Fruit fly (Drosophila melanogaster) whole organism, embryonic: ENCODE measurements around the gene mrva.

ENCODE experiments used
- Atf3 ChIP-seq: fragments of 200-800 bp; sonication (Bioruptor generic); optimal IDR thresholded peaks from 3 replicates; lab custom pipeline; 2016; ENCODE audit warnings: missing biosample characterization, missing genetic modification characterization
- BEAF-32 ChIP-seq: fragments of 200-800 bp; sonication (Bioruptor generic); optimal IDR thresholded peaks from 3 replicates; lab custom pipeline; 2017; ENCODE audit warnings: missing biosample characterization, missing genetic modification characterization, mild to moderate bottlenecking, moderate library complexity, missing genetic modification reagents
- Bgb ChIP-seq: fragments of 200-800 bp; sonication (Bioruptor generic); IDR thresholded peaks from 2 replicates; pipeline ENCODE4 v1.3.6; 2022; ENCODE audit warnings: missing biosample characterization, missing genetic modification characterization; ENCODE audit not compliant: partially characterized antibody
- CG11560 ChIP-seq: fragments of 200-800 bp; sonication (Bioruptor generic); IDR thresholded peaks from 3 replicates; pipeline ENCODE4 v1.3.6; 2022; ENCODE audit warnings: missing biosample characterization, missing genetic modification characterization
- CG12104 ChIP-seq: fragments of 200-800 bp; sonication (Bioruptor generic); optimal IDR thresholded peaks from 3 replicates; lab custom pipeline; 2016; ENCODE audit warnings: missing biosample characterization, missing genetic modification characterization
- CG12299 ChIP-seq: fragments of 200-800 bp; sonication (Bioruptor generic); optimal IDR thresholded peaks from 2 replicates; lab custom pipeline; 2018; ENCODE audit warnings: missing biosample characterization, mild to moderate bottlenecking, missing genetic modification characterization
- CG15514 ChIP-seq: fragments of 200-800 bp; sonication (Bioruptor generic); optimal IDR thresholded peaks from 3 replicates; lab custom pipeline; 2017; ENCODE audit warnings: missing biosample characterization, missing genetic modification characterization, mild to moderate bottlenecking, moderate library complexity, missing genetic modification reagents
- CG17186 ChIP-seq: fragments of 200-800 bp; sonication (Bioruptor generic); optimal IDR thresholded peaks from 3 replicates; lab custom pipeline; 2017; ENCODE audit warnings: missing biosample characterization, missing genetic modification reagents, missing genetic modification characterization
- CG18619 ChIP-seq: fragments of 200-800 bp; sonication (Bioruptor generic); optimal IDR thresholded peaks from 3 replicates; lab custom pipeline; 2017; ENCODE audit warnings: missing biosample characterization, mild to moderate bottlenecking, missing genetic modification characterization
- CG18764 ChIP-seq: fragments of 200-800 bp; sonication (Bioruptor generic); optimal IDR thresholded peaks from 3 replicates; lab custom pipeline; 2016; ENCODE audit warnings: missing biosample characterization, missing genetic modification characterization
- CG3065 ChIP-seq: fragments of 200-800 bp; sonication (Bioruptor generic); optimal IDR thresholded peaks from 2 replicates; lab custom pipeline; 2016; ENCODE audit warnings: missing biosample characterization, missing genetic modification characterization
- CG31365 ChIP-seq: fragments of 200-800 bp; sonication (Bioruptor generic); optimal IDR thresholded peaks from 2 replicates; lab custom pipeline; 2018; ENCODE audit warnings: missing biosample characterization, mild to moderate bottlenecking, missing genetic modification characterization
- CG3847 ChIP-seq: fragments of 200-800 bp; sonication (Bioruptor generic); IDR thresholded peaks from 2 replicates; pipeline ENCODE4 v1.3.6; 2022; ENCODE audit warnings: missing biosample characterization, missing genetic modification characterization
- CG4404 ChIP-seq: fragments of 200-800 bp; sonication (Bioruptor generic); IDR thresholded peaks from 2 replicates; pipeline ENCODE4 v1.3.6; 2022; ENCODE audit warnings: missing biosample characterization, missing genetic modification characterization
- CG6254 ChIP-seq: fragments of 200-800 bp; sonication (Bioruptor generic); optimal IDR thresholded peaks from 3 replicates; lab custom pipeline; 2017; ENCODE audit warnings: mild to moderate bottlenecking, missing biosample characterization, missing genetic modification reagents, missing genetic modification characterization
- CG8089 ChIP-seq: fragments of 200-800 bp; sonication (Bioruptor generic); optimal IDR thresholded peaks from 3 replicates; lab custom pipeline; 2016; ENCODE audit warnings: missing biosample characterization, missing genetic modification characterization
- CG8359 ChIP-seq: fragments of 200-800 bp; sonication (Bioruptor generic); optimal IDR thresholded peaks from 2 replicates; lab custom pipeline; 2017; ENCODE audit warnings: missing biosample characterization, mild to moderate bottlenecking, missing genetic modification characterization, borderline replicate concordance
- CG9876 ChIP-seq: fragments of 200-800 bp; sonication (Bioruptor generic); optimal IDR thresholded peaks from 2 replicates; lab custom pipeline; 2016; ENCODE audit warnings: missing biosample characterization, missing genetic modification characterization
- D19A ChIP-seq: fragments of 200-800 bp; optimal IDR thresholded peaks from 3 replicates; lab custom pipeline; 2019; ENCODE audit warnings: missing biosample characterization, mild to moderate bottlenecking, missing genetic modification characterization, moderate library complexity
- Deaf1 ChIP-seq: fragments of 200-800 bp; optimal IDR thresholded peaks from 3 replicates; lab custom pipeline; 2019; ENCODE audit warnings: missing biosample characterization, mild to moderate bottlenecking, missing genetic modification characterization, moderate library complexity
- Dip3 ChIP-seq: fragments of 200-800 bp; sonication (Bioruptor generic); optimal IDR thresholded peaks from 3 replicates; lab custom pipeline; 2016; ENCODE audit warnings: missing biosample characterization, missing genetic modification characterization
- Ets97D ChIP-seq: fragments of 200-800 bp; sonication (Bioruptor generic); optimal IDR thresholded peaks from 3 replicates; lab custom pipeline; 2016; ENCODE audit warnings: missing biosample characterization, missing genetic modification characterization
- HHEX ChIP-seq: fragments of 200-800 bp; sonication (Bioruptor generic); optimal IDR thresholded peaks from 3 replicates; lab custom pipeline; 2017; ENCODE audit warnings: missing biosample characterization, mild to moderate bottlenecking, missing genetic modification characterization, missing genetic modification reagents
- HLH4C ChIP-seq: fragments of 200-800 bp; sonication (Bioruptor generic); IDR thresholded peaks from 3 replicates; pipeline ENCODE4 v1.3.6; 2022; ENCODE audit warnings: missing biosample characterization, missing genetic modification characterization; ENCODE audit not compliant: partially characterized antibody
- MESR4 ChIP-seq: fragments of 200-800 bp; sonication (Bioruptor generic); optimal IDR thresholded peaks from 2 replicates; lab custom pipeline; 2018; ENCODE audit warnings: missing biosample characterization, mild to moderate bottlenecking, missing genetic modification characterization, moderate library complexity
- Ravus ChIP-seq: fragments of 200-800 bp; sonication (Bioruptor generic); IDR thresholded peaks from 2 replicates; pipeline ENCODE4 v1.3.6; 2022; ENCODE audit warnings: missing biosample characterization, missing genetic modification characterization
- Rx ChIP-seq: fragments of 200-800 bp; sonication (Bioruptor generic); IDR thresholded peaks from 2 replicates; pipeline ENCODE4 v1.3.6; 2022; ENCODE audit warnings: missing biosample characterization, missing genetic modification characterization
- Scr ChIP-seq: fragments of 200-800 bp; sonication (Bioruptor generic); IDR thresholded peaks from 2 replicates; pipeline ENCODE4 v1.3.6; 2022; ENCODE audit warnings: missing biosample characterization, missing genetic modification characterization; ENCODE audit not compliant: partially characterized antibody
- Six4 ChIP-seq: fragments of 200-800 bp; sonication (Bioruptor generic); optimal IDR thresholded peaks from 2 replicates; lab custom pipeline; 2016; ENCODE audit warnings: missing biosample characterization, missing genetic modification characterization
- Spps ChIP-seq: fragments of 200-800 bp; sonication (Bioruptor generic); optimal IDR thresholded peaks from 2 replicates; lab custom pipeline; 2018; ENCODE audit warnings: missing biosample characterization, mild to moderate bottlenecking, missing genetic modification characterization
- Sry-δ ChIP-seq: fragments of 200-800 bp; sonication (Bioruptor generic); optimal IDR thresholded peaks from 2 replicates; lab custom pipeline; 2016; ENCODE audit warnings: missing biosample characterization, missing genetic modification characterization
- aop ChIP-seq: fragments of 200-800 bp; sonication (Bioruptor generic); IDR thresholded peaks from 2 replicates; pipeline ENCODE4 v1.3.6; 2022; ENCODE audit warnings: missing biosample characterization, missing genetic modification characterization
- az2 ChIP-seq: fragments of 200-800 bp; sonication (Bioruptor generic); optimal IDR thresholded peaks from 3 replicates; lab custom pipeline; 2016; ENCODE audit warnings: missing biosample characterization, missing genetic modification characterization
- bab2 ChIP-seq: fragments of 200-800 bp; sonication (Bioruptor generic); optimal IDR thresholded peaks from 2 replicates; lab custom pipeline; 2016; ENCODE audit warnings: missing biosample characterization, missing genetic modification characterization
- bowl ChIP-seq: fragments of 200-800 bp; sonication (Bioruptor generic); IDR thresholded peaks from 2 replicates; pipeline ENCODE4 v1.3.6; 2022; ENCODE audit warnings: missing biosample characterization, missing genetic modification characterization
- cad ChIP-seq: fragments of >200 bp; optimal IDR thresholded peaks from 2 replicates; lab custom pipeline; 2017; ENCODE audit warnings: missing biosample characterization, missing genetic modification characterization
- cas ChIP-seq: fragments of 200-800 bp; sonication (Bioruptor generic); IDR thresholded peaks from 2 replicates; pipeline ENCODE4 v1.3.6; 2022; ENCODE audit warnings: missing biosample characterization, missing genetic modification characterization
- fd64A ChIP-seq: fragments of 200-800 bp; sonication (Bioruptor generic); optimal IDR thresholded peaks from 3 replicates; lab custom pipeline; 2018; ENCODE audit warnings: missing biosample characterization, mild to moderate bottlenecking, missing genetic modification characterization
- gsb ChIP-seq: fragments of 200-800 bp; sonication (Bioruptor generic); IDR thresholded peaks from 2 replicates; pipeline ENCODE4 v1.3.6; 2022; ENCODE audit warnings: missing biosample characterization, missing genetic modification characterization
- hth ChIP-seq: fragments of >200 bp; optimal IDR thresholded peaks from 2 replicates; lab custom pipeline; 2017; ENCODE audit warnings: inconsistent platforms
- lilli ChIP-seq: fragments of 200-800 bp; sonication (Bioruptor generic); optimal IDR thresholded peaks from 3 replicates; lab custom pipeline; 2016; ENCODE audit warnings: missing biosample characterization, missing genetic modification characterization
- maf-S ChIP-seq: fragments of 200-800 bp; sonication (Bioruptor generic); optimal IDR thresholded peaks from 2 replicates; lab custom pipeline; 2016; ENCODE audit warnings: missing biosample characterization, missing genetic modification characterization
- oc ChIP-seq: fragments of 200-800 bp; sonication (Bioruptor generic); optimal IDR thresholded peaks from 2 replicates; lab custom pipeline; 2018; ENCODE audit warnings: missing biosample characterization, mild to moderate bottlenecking, missing genetic modification characterization, moderate library complexity
- pb ChIP-seq: fragments of 200-800 bp; sonication (Bioruptor generic); optimal IDR thresholded peaks from 3 replicates; lab custom pipeline; 2016; ENCODE audit warnings: missing biosample characterization, missing genetic modification characterization
- pros ChIP-seq: fragments of 200-800 bp; sonication (Bioruptor generic); optimal IDR thresholded peaks from 3 replicates; lab custom pipeline; 2019; ENCODE audit warnings: missing biosample characterization, mild to moderate bottlenecking, missing genetic modification characterization, moderate library complexity
- seq ChIP-seq: fragments of 200-800 bp; sonication (Bioruptor generic); IDR thresholded peaks from 2 replicates; pipeline ENCODE4 v1.3.6; 2022; ENCODE audit warnings: missing biosample characterization, missing genetic modification characterization
- slp2 ChIP-seq: fragments of 200-800 bp; sonication (Bioruptor generic); optimal IDR thresholded peaks from 2 replicates; lab custom pipeline; 2016; ENCODE audit warnings: missing biosample characterization, missing genetic modification characterization
- ssp ChIP-seq: fragments of 200-800 bp; sonication (Bioruptor generic); IDR thresholded peaks from 2 replicates; pipeline ENCODE4 v1.3.6; 2022; ENCODE audit warnings: missing biosample characterization, missing genetic modification characterization
- zen ChIP-seq: fragments of 200-800 bp; sonication (Bioruptor generic); optimal IDR thresholded peaks from 3 replicates; lab custom pipeline; 2018; ENCODE audit warnings: missing biosample characterization, mild to moderate bottlenecking, missing genetic modification characterization, moderate library complexity

The mrva gene

DNA sequence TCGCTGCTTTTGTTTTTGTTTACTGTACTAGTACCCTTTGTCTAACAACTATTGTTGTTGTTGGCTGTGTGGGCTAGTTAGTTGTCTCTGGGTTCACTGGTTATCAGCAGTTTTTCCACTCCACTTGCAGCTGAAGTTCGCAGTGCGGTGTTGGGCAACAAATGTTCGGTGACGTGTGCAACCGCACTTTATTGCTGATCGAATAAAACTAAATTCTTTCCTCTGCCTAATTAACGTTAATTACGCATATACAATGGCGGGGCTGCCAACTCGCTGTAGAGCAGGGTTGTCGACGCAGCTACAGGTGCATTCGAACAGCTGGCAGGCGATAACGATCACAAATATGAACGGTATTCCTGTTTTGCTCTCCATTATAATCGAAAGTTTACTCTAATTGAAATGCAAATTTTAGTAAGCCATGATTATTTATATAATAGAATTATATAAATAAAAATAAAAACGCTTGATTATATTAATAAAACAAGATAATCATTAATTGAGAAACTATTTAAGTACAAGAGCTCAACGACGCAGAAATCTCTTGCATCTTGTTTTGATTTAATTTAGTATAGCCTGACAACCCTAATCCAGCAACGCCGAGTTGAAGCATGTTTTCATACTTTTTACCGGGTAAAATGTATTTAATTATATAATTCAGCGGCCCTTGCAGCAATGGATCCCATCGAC, at the start of gene mrva, which contains the start of the genes CG42307 and mus312 (continued):
- TF ChIP-seq D19A (tag; lab: Kevin White, UChicago) (peak; percentile 88), CG3847 (peak; percentile 93), CG3065 (peak; percentile 49), cas (GFP tag; lab: Robert Waterston, UW) (peak; percentile 49; the same call in 1 of the 2 replicates), Sry-δ (GFP tag; lab: Kevin White, UChicago) (peak; percentile 42), Rx (GFP tag; lab: Robert Waterston, UW) (peak; percentile 3; the same call in 1 of the 2 replicates), gsb (GFP tag; lab: Robert Waterston, UW) (0 out of 2 replicates have a peak, but pooled peaks have one; percentile 12), Ets97D (GFP tag; lab: Kevin White, UChicago) (peak; percentile 52), Deaf1 (tag; lab: Kevin White, UChicago) (no peak), CG17186 (GFP tag; lab: Kevin White, UChicago) (peak; percentile 23), Dip3 (GFP tag; lab: Kevin White, UChicago) (peak; percentile 43), HHEX (GFP tag; lab: Kevin White, UChicago) (peak; percentile 88), CG12299 (tag; lab: Kevin White, UChicago) (peak; percentile 92), lilli (GFP tag; lab: Kevin White, UChicago) (peak; percentile 78), CG6254 (GFP tag; lab: Kevin White, UChicago) (no peak), Scr (GFP tag; lab: Robert Waterston, UW) (0 out of 2 replicates have a peak, but pooled peaks have one; percentile 28), hth (lab: Kevin White, UChicago) (no peak), bowl (GFP tag; lab: Robert Waterston, UW) (no peak), oc (tag; lab: Kevin White, UChicago) (peak; percentile 84), pb (GFP tag; lab: Kevin White, UChicago) (peak; percentile 24), CG31365 (tag; lab: Kevin White, UChicago) (no peak), ssp (peak; percentile 84), CG4404 (GFP tag; lab: Robert Waterston, UW) (peak; percentile 82), bab2 (GFP tag; lab: Kevin White, UChicago) (peak; percentile 41), az2 (GFP tag; lab: Kevin White, UChicago) (peak; percentile 88), maf-S (peak; percentile 5), CG12104 (GFP tag; lab: Kevin White, UChicago) (peak; percentile 86), CG9876 (GFP tag; lab: Kevin White, UChicago) (peak; percentile 5), BEAF-32 (peak; percentile 33), cad (GFP tag; lab: Kevin White, UChicago) (no peak), CG15514 (peak; percentile 80), aop (GFP tag; lab: Robert Waterston, UW) (no peak), zen (tag; lab: Kevin White, UChicago) (peak; percentile 97), Ravus (GFP tag; lab: Robert Waterston, UW) (peak; percentile 38; the same call in 1 of the 2 replicates), slp2 (GFP tag; lab: Kevin White, UChicago) (peak; percentile 38), Six4 (peak; percentile 77), HLH4C (peak; percentile 32; the same call in 1 of the 3 replicates), Bgb (no peak), Atf3 (GFP tag; lab: Kevin White, UChicago) (peak; percentile 49), fd64A (GFP tag; lab: Kevin White, UChicago) (peak; percentile 14), Spps (tag; lab: Kevin White, UChicago) (peak; percentile 72), CG18619 (GFP tag; lab: Kevin White, UChicago) (peak; percentile 86), CG18764 (GFP tag; lab: Kevin White, UChicago) (peak; percentile 83), pros (GFP tag; lab: Kevin White, UChicago) (peak; percentile 33), CG8359 (peak; percentile 62), CG11560 (peak; percentile 70), MESR4 (GFP tag; lab: Kevin White, UChicago) (peak; percentile 96), CG8089 (GFP tag; lab: Kevin White, UChicago) (peak; percentile 35), seq (GFP tag; lab: Robert Waterston, UW) (peak; percentile 61; the same call in 1 of the 2 replicates)
